Fruit fly (Drosophila melanogaster) whole organism, prepupa: ENCODE measurements around the gene Blos3.
A peak's percentile ranks its signal among the peaks of the same experiment; 100 is the strongest.

ENCODE experiments used
- CG10631 ChIP-seq: fragments of 200-800 bp; sonication (Bioruptor generic); optimal IDR thresholded peaks from 2 replicates; lab custom pipeline; 2016; ENCODE audit warnings: missing biosample characterization, missing genetic modification characterization
- CG10669 ChIP-seq: fragments of 200-800 bp; sonication (Bioruptor generic); optimal IDR thresholded peaks from 3 replicates; lab custom pipeline; 2018; ENCODE audit warnings: missing biosample characterization, mild to moderate bottlenecking, missing genetic modification characterization, moderate library complexity
- CG11294 ChIP-seq: fragments of 200-800 bp; sonication (Bioruptor generic); IDR thresholded peaks from 2 replicates; pipeline ENCODE4 v1.3.6; 2022; ENCODE audit warnings: missing biosample characterization, missing genetic modification characterization
- CG11902 ChIP-seq: fragments of 200-800 bp; sonication (Bioruptor generic); optimal IDR thresholded peaks from 3 replicates; lab custom pipeline; 2016; ENCODE audit warnings: missing biosample characterization, missing genetic modification characterization
- CG15336 ChIP-seq: fragments of 200-800 bp; sonication (Bioruptor generic); IDR thresholded peaks from 2 replicates; pipeline ENCODE4 v1.3.6; 2022; ENCODE audit warnings: missing biosample characterization, missing genetic modification characterization
- CG31627 ChIP-seq: fragments of 200-800 bp; sonication (Bioruptor generic); optimal IDR thresholded peaks from 3 replicates; lab custom pipeline; 2016; ENCODE audit warnings: missing biosample characterization, missing genetic modification characterization
- CG32006 ChIP-seq: fragments of 200-800 bp; sonication (Bioruptor generic); optimal IDR thresholded peaks from 3 replicates; lab custom pipeline; 2017; ENCODE audit warnings: missing biosample characterization, mild to moderate bottlenecking, missing genetic modification characterization
- CG34406 ChIP-seq: fragments of 200-800 bp; sonication (Bioruptor generic); optimal IDR thresholded peaks from 3 replicates; lab custom pipeline; 2016; ENCODE audit warnings: missing biosample characterization, missing genetic modification characterization
- CG3919 ChIP-seq: fragments of 200-800 bp; sonication (Bioruptor generic); optimal IDR thresholded peaks from 3 replicates; lab custom pipeline; 2016; ENCODE audit warnings: missing biosample characterization, missing genetic modification characterization
- CG4318 ChIP-seq: fragments of 200-800 bp; sonication (Bioruptor generic); optimal IDR thresholded peaks from 3 replicates; lab custom pipeline; 2017; ENCODE audit warnings: missing biosample characterization, mild to moderate bottlenecking, missing genetic modification characterization
- CG6276 ChIP-seq: fragments of 200-800 bp; sonication (Bioruptor generic); optimal IDR thresholded peaks from 2 replicates; lab custom pipeline; 2017; ENCODE audit warnings: missing biosample characterization, mild to moderate bottlenecking, missing genetic modification characterization
- CG6792 ChIP-seq: fragments of 200-800 bp; sonication (Bioruptor generic); optimal IDR thresholded peaks from 3 replicates; lab custom pipeline; 2016; ENCODE audit warnings: missing biosample characterization, missing genetic modification characterization
- CG6808 ChIP-seq: fragments of 200-800 bp; sonication (Bioruptor generic); optimal IDR thresholded peaks from 3 replicates; lab custom pipeline; 2017; ENCODE audit warnings: missing biosample characterization, missing genetic modification characterization, mild to moderate bottlenecking, moderate library complexity, missing genetic modification reagents
- CG7368 ChIP-seq: fragments of 200-800 bp; sonication (Bioruptor generic); optimal IDR thresholded peaks from 3 replicates; lab custom pipeline; 2016; ENCODE audit warnings: missing biosample characterization, missing genetic modification characterization
- CG8119 ChIP-seq: fragments of 200-800 bp; sonication (Bioruptor generic); IDR thresholded peaks from 3 replicates; pipeline ENCODE4 v1.3.6; 2022; ENCODE audit warnings: missing biosample characterization, missing genetic modification characterization
- CG8319 ChIP-seq: fragments of 200-800 bp; sonication (Bioruptor generic); optimal IDR thresholded peaks from 3 replicates; lab custom pipeline; 2016; ENCODE audit warnings: missing biosample characterization, missing genetic modification characterization
- CG8632 ChIP-seq: fragments of 200-800 bp; sonication (Bioruptor generic); optimal IDR thresholded peaks from 3 replicates; lab custom pipeline; 2016; ENCODE audit warnings: missing biosample characterization, missing genetic modification characterization
- CG9139 ChIP-seq: fragments of 200-800 bp; sonication (Bioruptor generic); optimal IDR thresholded peaks from 3 replicates; lab custom pipeline; 2017; ENCODE audit warnings: missing biosample characterization, mild to moderate bottlenecking, missing genetic modification characterization
- Eip75B ChIP-seq: fragments of 200-800 bp; sonication (Bioruptor generic); optimal IDR thresholded peaks from 3 replicates; lab custom pipeline; 2016; ENCODE audit warnings: missing biosample characterization, missing genetic modification characterization
- Eip78C ChIP-seq: fragments of 200-800 bp; sonication (Bioruptor generic); peaks from one replicate; lab custom pipeline; 2016; ENCODE audit warnings: missing biosample characterization, missing genetic modification characterization
- Ets21C ChIP-seq: fragments of 200-800 bp; sonication (Bioruptor generic); optimal IDR thresholded peaks from 3 replicates; lab custom pipeline; 2016; ENCODE audit warnings: missing biosample characterization, missing genetic modification characterization
- Ets96B ChIP-seq: fragments of 200-800 bp; optimal IDR thresholded peaks from 2 replicates; lab custom pipeline; 2019; ENCODE audit warnings: missing biosample characterization, mild to moderate bottlenecking, missing genetic modification characterization, moderate library complexity
- Gug ChIP-seq: fragments of 200-800 bp; sonication (Bioruptor generic); IDR thresholded peaks from 2 replicates; pipeline ENCODE4 v1.3.6; 2022; ENCODE audit warnings: missing biosample characterization, missing genetic modification characterization
- Hr39 ChIP-seq: fragments of 200-800 bp; sonication (Bioruptor generic); optimal IDR thresholded peaks from 2 replicates; lab custom pipeline; 2016; ENCODE audit warnings: missing biosample characterization, missing genetic modification characterization
- Hr4 ChIP-seq: fragments of 200-800 bp; sonication (Bioruptor generic); optimal IDR thresholded peaks from 3 replicates; lab custom pipeline; 2016; ENCODE audit warnings: missing biosample characterization, missing genetic modification characterization
- OdsH ChIP-seq: fragments of 200-800 bp; sonication (Bioruptor generic); optimal IDR thresholded peaks from 3 replicates; lab custom pipeline; 2016; ENCODE audit warnings: missing biosample characterization, missing genetic modification characterization
- Smox ChIP-seq: fragments of 200-800 bp; sonication (Bioruptor generic); optimal IDR thresholded peaks from 3 replicates; lab custom pipeline; 2016; ENCODE audit warnings: missing biosample characterization, missing genetic modification characterization
- Sox102F ChIP-seq: fragments of 200-800 bp; sonication (Bioruptor generic); optimal IDR thresholded peaks from 2 replicates; lab custom pipeline; 2016; ENCODE audit warnings: missing biosample characterization, mild to moderate bottlenecking, missing genetic modification characterization
- Sox14 ChIP-seq: fragments of 200-800 bp; sonication (Bioruptor generic); optimal IDR thresholded peaks from 3 replicates; lab custom pipeline; 2016; ENCODE audit warnings: missing biosample characterization, missing genetic modification characterization
- achi ChIP-seq: fragments of 200-800 bp; sonication (Bioruptor generic); optimal IDR thresholded peaks from 3 replicates; lab custom pipeline; 2016; ENCODE audit warnings: missing biosample characterization, missing genetic modification characterization
- cyc ChIP-seq: fragments of 200-800 bp; sonication (Bioruptor generic); optimal IDR thresholded peaks from 3 replicates; lab custom pipeline; 2016; ENCODE audit warnings: missing biosample characterization, missing genetic modification characterization
- dsx ChIP-seq: fragments of 200-800 bp; optimal IDR thresholded peaks from 3 replicates; lab custom pipeline; 2019; ENCODE audit warnings: missing biosample characterization, mild to moderate bottlenecking, missing genetic modification characterization, moderate library complexity; ENCODE audit not compliant: poor library complexity, severe bottlenecking
- fd59A ChIP-seq: fragments of 200-800 bp; sonication (Bioruptor generic); optimal IDR thresholded peaks from 2 replicates; lab custom pipeline; 2017; ENCODE audit warnings: missing biosample characterization, mild to moderate bottlenecking, missing genetic modification characterization, missing genetic modification reagents
- fkh ChIP-seq: fragments of 200-800 bp; sonication (Bioruptor generic); optimal IDR thresholded peaks from 3 replicates; lab custom pipeline; 2017; ENCODE audit warnings: missing biosample characterization, mild to moderate bottlenecking, missing genetic modification characterization, moderate library complexity
- lz ChIP-seq: fragments of 200-800 bp; sonication (Bioruptor generic); optimal IDR thresholded peaks from 3 replicates; lab custom pipeline; 2016; ENCODE audit warnings: missing biosample characterization, missing genetic modification characterization
- net ChIP-seq: fragments of 200-800 bp; sonication (Bioruptor generic); optimal IDR thresholded peaks from 3 replicates; lab custom pipeline; 2016; ENCODE audit warnings: missing biosample characterization, missing genetic modification characterization
- pdm3 ChIP-seq: fragments of 200-800 bp; sonication (Bioruptor generic); optimal IDR thresholded peaks from 3 replicates; lab custom pipeline; 2016; ENCODE audit warnings: missing biosample characterization, missing genetic modification characterization
- spab ChIP-seq: fragments of 200-800 bp; sonication (Bioruptor generic); optimal IDR thresholded peaks from 2 replicates; lab custom pipeline; 2017; ENCODE audit warnings: missing biosample characterization, mild to moderate bottlenecking, missing genetic modification characterization, missing genetic modification reagents
- ss ChIP-seq, 2 experiments: fragments of 200-800 bp; sonication (Bioruptor generic); optimal IDR thresholded peaks; 2 replicates in 1 of 2; 3 replicates in 1 of 2; lab custom pipeline; 2017 to 2018; ENCODE audit warnings: mild to moderate bottlenecking in 2 of 2, missing biosample characterization in 2 of 2, missing genetic modification characterization in 2 of 2, moderate library complexity in 1 of 2
- svp ChIP-seq: fragments of 200-800 bp; sonication (Bioruptor generic); peaks from one replicate; lab custom pipeline; 2016; ENCODE audit warnings: missing biosample characterization, missing genetic modification characterization

Blos3 gene

dm6 chr3L:18869035-18869826 is 793 bp upstream of the Blos3 start, which contains the start of gene Grx1 (continued):
- peak; percentile 81 for TF ChIP-seq Eip78C
- TF ChIP-seq CG34406 (GFP tag; lab: Kevin White, UChicago), result peak; percentile 48
- TF ChIP-seq CG8319, result peak; percentile 9
- no peak for TF ChIP-seq CG6276
- no peak for TF ChIP-seq CG7368 (GFP tag; lab: Kevin White, UChicago)
- no peak for TF ChIP-seq CG6808 (GFP tag; lab: Kevin White, UChicago)
- peak; percentile 74 for TF ChIP-seq Smox (GFP tag; lab: Kevin White, UChicago)
- no peak for TF ChIP-seq CG8119 (GFP tag; lab: Robert Waterston, UW)
- peak; percentile 38 for TF ChIP-seq Ets21C (GFP tag; lab: Kevin White, UChicago)
- peak; percentile 76 for TF ChIP-seq pdm3
- TF ChIP-seq CG10669 (GFP tag; lab: Kevin White, UChicago), result peak; percentile 41
- TF ChIP-seq CG11294, result no peak
- no peak for TF ChIP-seq CG9139
- TF ChIP-seq Gug (GFP tag; lab: Robert Waterston, UW), result 0 out of 2 replicates have a peak, but pooled peaks have one; percentile 17
- TF ChIP-seq CG11902 (GFP tag; lab: Kevin White, UChicago), result peak; percentile 26
- TF ChIP-seq ss (GFP tag; optimal IDR thresholded peaks at IDR 0.05; lab: Kevin White, UChicago), result no peak

DNA sequence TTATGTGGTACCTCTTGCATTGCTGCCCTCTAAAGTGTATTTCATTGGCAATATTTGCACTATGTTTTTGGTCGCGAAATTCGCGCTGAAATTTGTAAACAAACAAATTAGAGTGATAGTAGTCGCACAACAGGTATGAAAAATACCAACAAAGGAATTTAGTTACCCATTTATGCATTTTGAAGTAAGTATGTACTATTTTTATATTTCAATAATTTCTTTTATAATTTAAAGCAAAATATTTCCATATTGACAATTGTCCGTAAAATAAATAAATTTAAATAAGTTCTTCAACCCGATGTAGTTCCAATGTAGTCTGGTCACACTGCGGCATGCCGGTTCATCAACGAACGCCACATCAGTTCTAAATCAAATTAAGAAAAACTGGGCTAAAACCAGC is 2.4 kb downstream of the Blos3 start, which contains the start of the genes Rad9 and Uggt:
Gene Rad9 (minus strand): TSS at position 114 of the 400 bp plus-strand sequence.
Gene Uggt (plus strand): TSS at position 308 of the 400 bp plus-strand sequence.
- peak; percentile 82 for TF ChIP-seq fkh (GFP tag; lab: Kevin White, UChicago)
- no peak for TF ChIP-seq CG8632 (GFP tag; lab: Kevin White, UChicago)
- TF ChIP-seq CG10631 (GFP tag; lab: Kevin White, UChicago), result peak; percentile 20

DNA sequence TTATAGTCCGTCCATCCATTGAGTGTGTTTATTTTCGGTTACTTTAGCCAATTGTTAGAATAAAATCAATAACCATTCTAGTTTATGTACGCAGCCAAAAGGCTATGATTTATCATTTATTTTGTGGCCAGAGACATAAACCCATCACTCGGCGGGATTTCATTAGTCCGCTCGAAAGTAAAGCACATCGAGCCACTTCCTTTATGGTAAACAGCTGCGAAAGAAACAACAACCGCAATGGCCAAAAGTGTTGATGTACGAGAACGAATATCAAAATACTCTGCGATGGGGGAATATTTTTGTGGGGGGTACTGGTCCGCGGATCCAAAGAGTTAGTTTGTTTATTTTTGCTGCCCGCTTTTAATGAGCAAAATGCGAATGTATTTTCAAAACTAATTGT is 11.6 kb downstream of the Blos3 start:
- TF ChIP-seq CG10631 (GFP tag; lab: Kevin White, UChicago), result no peak
- no peak for TF ChIP-seq fd59A (GFP tag; lab: Kevin White, UChicago)
- TF ChIP-seq CG32006, result no peak
- TF ChIP-seq Gug (GFP tag; lab: Robert Waterston, UW), result no peak
- TF ChIP-seq CG3919 (GFP tag; lab: Kevin White, UChicago), result no peak

DNA sequence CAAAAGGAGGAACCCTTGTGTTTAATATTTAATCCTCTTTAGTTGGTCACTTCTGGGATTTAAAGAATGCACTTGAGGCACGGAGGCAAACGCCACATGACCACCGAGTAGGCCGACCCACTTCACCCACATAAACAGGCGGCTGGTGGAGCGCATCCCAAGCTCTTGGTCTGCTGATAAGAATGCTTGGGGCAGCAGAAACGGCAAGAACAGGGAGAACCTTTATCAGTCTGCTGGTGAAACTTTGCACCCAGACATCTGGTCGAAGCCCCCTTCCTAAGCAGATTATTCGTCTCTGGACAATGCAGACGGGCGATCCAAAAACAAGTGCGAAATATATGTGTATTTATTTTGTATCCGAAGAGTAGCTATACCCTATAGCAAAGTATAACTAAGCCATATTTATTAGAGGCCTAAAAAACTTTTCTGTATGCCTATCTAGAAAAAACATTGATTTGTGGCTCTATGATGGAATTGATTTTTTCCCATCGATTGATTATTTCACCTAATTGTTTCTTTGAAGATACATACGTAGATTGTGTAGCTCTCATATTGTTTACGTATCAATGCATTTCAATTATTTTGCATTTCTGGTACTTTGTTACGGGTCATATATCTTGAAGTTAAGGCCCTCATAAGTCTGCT is 19.3 kb downstream of the Blos3 start:
- peak; percentile 94 for TF ChIP-seq svp (GFP tag; lab: Kevin White, UChicago)
- TF ChIP-seq CG10669 (GFP tag; lab: Kevin White, UChicago), result peak; percentile 23
- TF ChIP-seq CG7368 (GFP tag; lab: Kevin White, UChicago), result no peak
- TF ChIP-seq Ets96B (tag; lab: Kevin White, UChicago), result peak; percentile 12
- no peak for TF ChIP-seq CG31627
- peak; percentile 80 for TF ChIP-seq Eip78C
- TF ChIP-seq CG10631 (GFP tag; lab: Kevin White, UChicago), result peak; percentile 3
- peak; percentile 10 for TF ChIP-seq Sox102F
- TF ChIP-seq spab (GFP tag; lab: Kevin White, UChicago), result peak; percentile 36
- peak; percentile 7 for TF ChIP-seq CG32006
- TF ChIP-seq Ets21C (GFP tag; lab: Kevin White, UChicago), result no peak
- TF ChIP-seq dsx (GFP tag; lab: Kevin White, UChicago), result no peak
- no peak for TF ChIP-seq CG3919 (GFP tag; lab: Kevin White, UChicago)
- peak in 1 of 2 experiments; percentile 78 for TF ChIP-seq ss (GFP tag; optimal IDR thresholded peaks at IDR 0.05; lab: Kevin White, UChicago)
- TF ChIP-seq fkh (GFP tag; lab: Kevin White, UChicago), result no peak
- no peak for TF ChIP-seq Eip75B (GFP tag; lab: Kevin White, UChicago)
- no peak for TF ChIP-seq CG8319
- peak; percentile 10 for TF ChIP-seq Sox14 (GFP tag; lab: Kevin White, UChicago)
- TF ChIP-seq CG4318, result no peak
- TF ChIP-seq achi, result no peak
- TF ChIP-seq cyc (GFP tag; lab: Kevin White, UChicago), result no peak
- 0 out of 2 replicates have a peak, but pooled peaks have one; percentile 27 for TF ChIP-seq Gug (GFP tag; lab: Robert Waterston, UW)
- peak; percentile 25 for TF ChIP-seq OdsH (GFP tag; lab: Kevin White, UChicago)
- no peak for TF ChIP-seq CG6792 (GFP tag; lab: Kevin White, UChicago)
- no peak for TF ChIP-seq Hr39 (GFP tag; lab: Kevin White, UChicago)
- peak; percentile 46 for TF ChIP-seq net (GFP tag; lab: Kevin White, UChicago)
- TF ChIP-seq lz (GFP tag; lab: Kevin White, UChicago), result no peak
- peak; percentile 31; the same call in 1 of the 2 replicates for TF ChIP-seq CG15336
- TF ChIP-seq CG6276, result peak; percentile 65
- TF ChIP-seq Smox (GFP tag; lab: Kevin White, UChicago), result peak; percentile 5
- TF ChIP-seq CG11294, result peak; percentile 16; the same call in 1 of the 2 replicates
- no peak for TF ChIP-seq Hr4 (GFP tag; lab: Kevin White, UChicago)
